Worm (Caenorhabditis elegans) whole organism, L2 larva: ENCODE measurements around the gene bath-23.

Source experiments
- ama-1 ChIP-seq: fragments of 150-350 bp; optimal IDR thresholded peaks from 2 replicates; lab custom pipeline; 2018; ENCODE audit warnings: inconsistent platforms
- dmd-4 ChIP-seq: sonication (generic microtip); optimal IDR thresholded peaks from 2 replicates; lab custom pipeline; 2017; ENCODE audit warnings: missing biosample characterization, missing genetic modification characterization
- elt-3 ChIP-seq: sonication (generic microtip); optimal IDR thresholded peaks from 2 replicates; lab custom pipeline; 2017; ENCODE audit warnings: missing biosample characterization, missing genetic modification characterization
- lin-11 ChIP-seq: fragments of 150-350 bp; sonication (generic microtip); optimal IDR thresholded peaks from 2 replicates; lab custom pipeline; 2014; ENCODE audit warnings: missing biosample characterization, missing genetic modification characterization, inconsistent platforms, mixed read lengths
- lin-13 ChIP-seq: fragments of 150-350 bp; optimal IDR thresholded peaks from 2 replicates; lab custom pipeline; 2014; ENCODE audit warnings: missing biosample characterization, missing genetic modification reagents, missing genetic modification characterization
- nhr-23 ChIP-seq: fragments of 150-350 bp; optimal IDR thresholded peaks from 2 replicates; lab custom pipeline; 2014; ENCODE audit warnings: missing biosample characterization, missing genetic modification reagents, missing genetic modification characterization
- ztf-4 ChIP-seq: fragments of 150-350 bp; optimal IDR thresholded peaks from 2 replicates; lab custom pipeline; 2014; ENCODE audit warnings: missing biosample characterization, missing genetic modification characterization

ce11 chrII:3367100-3367499, 4.0 kb upstream of the bath-23 start, which contains the start of gene Y49F6C.6:
- TF ChIP-seq lin-11 (tag; lab: Kevin White, UChicago) (no peak), dmd-4 (no peak), nhr-23 (tag; lab: Kevin White, UChicago) (no peak), lin-13 (GFP tag; lab: Kevin White, UChicago) (no peak), ama-1 (lab: Kevin White, UChicago) (no peak), elt-3 (no peak), ztf-4 (tag; lab: Kevin White, UChicago) (no peak)
